Comparison of ENCODE assay signal across 1 fruit fly cellular context in genomic region chr3R:13434325-13435168, dm6.
A peak's percentile ranks its signal among the peaks of the same experiment; 100 is the strongest.
TF ChIP-seq lines count a peak whose summit lies in the region.

Gene yrt (minus strand): TSS chr3R:13434984.

TF ChIP-seq in whole organism, embryonic, 481 proteins besides CTCF, POLR2A, EP300 and RAD21 (continued from another document and continues in another):
- TF ChIP-seq tna (GFP tag; IDR thresholded peaks at IDR 0.05; lab: Robert Waterston, UW; ENCODE audit: partially characterized antibody): no peak; the same call in 1 of the 2 replicates
- TF ChIP-seq CG15601 (tag; optimal IDR thresholded peaks at IDR 0.05; lab: Kevin White, UChicago): peak; percentile 58
- no peak for TF ChIP-seq lola (GFP tag; optimal IDR thresholded peaks at IDR 0.05; lab: Kevin White, UChicago)
- no peak for TF ChIP-seq CG12769 (tag; optimal IDR thresholded peaks at IDR 0.05; lab: Kevin White, UChicago)
- TF ChIP-seq Abd-B (GFP tag; optimal IDR thresholded peaks at IDR 0.05; lab: Kevin White, UChicago): no peak
- no peak for TF ChIP-seq C15 (GFP tag; IDR thresholded peaks at IDR 0.05; lab: Robert Waterston, UW)
- TF ChIP-seq Lpt (GFP tag; optimal IDR thresholded peaks at IDR 0.05; lab: Kevin White, UChicago): no peak
- TF ChIP-seq Rfx (GFP tag; IDR thresholded peaks at IDR 0.05; lab: Robert Waterston, UW): no peak
- TF ChIP-seq Sox100B (GFP tag; optimal IDR thresholded peaks at IDR 0.05; lab: Kevin White, UChicago): no peak
- no peak for TF ChIP-seq Optix (GFP tag; IDR thresholded peaks at IDR 0.05; lab: Robert Waterston, UW)
- TF ChIP-seq sug (tag; optimal IDR thresholded peaks at IDR 0.05; lab: Kevin White, UChicago): peak; percentile 3
- TF ChIP-seq gt (GFP tag; IDR thresholded peaks at IDR 0.05; lab: Robert Waterston, UW): no peak
- TF ChIP-seq CG10147 (GFP tag; optimal IDR thresholded peaks at IDR 0.05; lab: Kevin White, UChicago): no peak
- TF ChIP-seq Taf1 (GFP tag; IDR thresholded peaks at IDR 0.05; lab: Robert Waterston, UW): no peak
- no peak; the same call in 2 of the 3 replicates for TF ChIP-seq knrl (GFP tag; IDR thresholded peaks at IDR 0.05; lab: Robert Waterston, UW; ENCODE audit: partially characterized antibody)
- TF ChIP-seq CG7745 (tag; optimal IDR thresholded peaks at IDR 0.05; lab: Kevin White, UChicago): peak; percentile 94
- TF ChIP-seq Oli (tag; optimal IDR thresholded peaks at IDR 0.05; lab: Kevin White, UChicago): no peak
- no peak for TF ChIP-seq bbx (GFP tag; IDR thresholded peaks at IDR 0.05; lab: Robert Waterston, UW; ENCODE audit: partially characterized antibody)
- TF ChIP-seq CG15696 (tag; optimal IDR thresholded peaks at IDR 0.05; lab: Kevin White, UChicago): peak; percentile 13
- TF ChIP-seq CHES-1-like (GFP tag; optimal IDR thresholded peaks at IDR 0.05; lab: Kevin White, UChicago): peak; percentile 33
- no peak for TF ChIP-seq fu2 (GFP tag; optimal IDR thresholded peaks at IDR 0.05; lab: Kevin White, UChicago)
- no peak for TF ChIP-seq CG16779 (GFP tag; IDR thresholded peaks at IDR 0.05; lab: Robert Waterston, UW)
- no peak for TF ChIP-seq Dip3 (GFP tag; optimal IDR thresholded peaks at IDR 0.05; lab: Kevin White, UChicago)
- TF ChIP-seq kay (GFP tag; optimal IDR thresholded peaks at IDR 0.05; lab: Kevin White, UChicago): no peak
- TF ChIP-seq z (GFP tag; IDR thresholded peaks at IDR 0.05; lab: Robert Waterston, UW): no peak
- no peak for TF ChIP-seq ems (GFP tag; optimal IDR thresholded peaks at IDR 0.05; lab: Kevin White, UChicago)
- TF ChIP-seq gsb-n (tag; optimal IDR thresholded peaks at IDR 0.05; lab: Kevin White, UChicago): no peak
- TF ChIP-seq chif (GFP tag; optimal IDR thresholded peaks at IDR 0.05; lab: Kevin White, UChicago): no peak
- no peak for TF ChIP-seq ATbp (GFP tag; optimal IDR thresholded peaks at IDR 0.05; lab: Kevin White, UChicago)
- TF ChIP-seq CG10321 (GFP tag; IDR thresholded peaks at IDR 0.05; lab: Robert Waterston, UW): no peak
- TF ChIP-seq CG12236 (GFP tag; optimal IDR thresholded peaks at IDR 0.05; lab: Kevin White, UChicago): no peak
- no peak for TF ChIP-seq ERR (GFP tag; optimal IDR thresholded peaks at IDR 0.05; lab: Kevin White, UChicago)
- no peak for TF ChIP-seq CG13894 (tag; optimal IDR thresholded peaks at IDR 0.05; lab: Kevin White, UChicago)
- no peak for TF ChIP-seq CG17385 (GFP tag; optimal IDR thresholded peaks at IDR 0.05; lab: Kevin White, UChicago)
- TF ChIP-seq NK7.1 (GFP tag; optimal IDR thresholded peaks at IDR 0.05; lab: Kevin White, UChicago): no peak
- no peak for TF ChIP-seq hb (GFP tag; IDR thresholded peaks at IDR 0.05; lab: Robert Waterston, UW; ENCODE audit: partially characterized antibody)
- TF ChIP-seq h (optimal IDR thresholded peaks at IDR 0.05; lab: Kevin White, UChicago): no peak
- TF ChIP-seq Hey (tag; optimal IDR thresholded peaks at IDR 0.05; lab: Kevin White, UChicago): no peak
- TF ChIP-seq CG8478 (optimal IDR thresholded peaks at IDR 0.05; lab: Kevin White, UChicago): no peak
- peak; percentile 35 for TF ChIP-seq Sry-δ (GFP tag; optimal IDR thresholded peaks at IDR 0.05; lab: Kevin White, UChicago)
- TF ChIP-seq CG12744 (GFP tag; optimal IDR thresholded peaks at IDR 0.05; lab: Kevin White, UChicago): no peak
- no peak for TF ChIP-seq klu (GFP tag; IDR thresholded peaks at IDR 0.05; lab: Robert Waterston, UW)
- TF ChIP-seq wor (GFP tag; IDR thresholded peaks at IDR 0.05; lab: Robert Waterston, UW): no peak
- TF ChIP-seq CG32772 (GFP tag; IDR thresholded peaks at IDR 0.05; lab: Robert Waterston, UW): no peak
- no peak for TF ChIP-seq CG7928 (GFP tag; optimal IDR thresholded peaks at IDR 0.05; lab: Kevin White, UChicago)
- TF ChIP-seq pfk (GFP tag; optimal IDR thresholded peaks at IDR 0.05; lab: Kevin White, UChicago): no peak
- TF ChIP-seq ab (GFP tag; optimal IDR thresholded peaks at IDR 0.05; lab: Kevin White, UChicago): no peak
- peak; percentile 38 for TF ChIP-seq BEAF-32 (GFP tag; optimal IDR thresholded peaks at IDR 0.05; lab: Kevin White, UChicago)
- TF ChIP-seq Ets97D (GFP tag; optimal IDR thresholded peaks at IDR 0.05; lab: Kevin White, UChicago): peak; percentile 67
- TF ChIP-seq CG18619 (GFP tag; optimal IDR thresholded peaks at IDR 0.05; lab: Kevin White, UChicago): no peak
- no peak for TF ChIP-seq CG4404 (GFP tag; IDR thresholded peaks at IDR 0.05; lab: Robert Waterston, UW)
- TF ChIP-seq HLH4C (GFP tag; IDR thresholded peaks at IDR 0.05; lab: Robert Waterston, UW; ENCODE audit: partially characterized antibody): no peak
- TF ChIP-seq zen (tag; optimal IDR thresholded peaks at IDR 0.05; lab: Kevin White, UChicago): peak; percentile 25
- TF ChIP-seq Mad (GFP tag; optimal IDR thresholded peaks at IDR 0.05; lab: Kevin White, UChicago): no peak
- TF ChIP-seq ase (GFP tag; IDR thresholded peaks at IDR 0.05; lab: Robert Waterston, UW): no peak
- TF ChIP-seq CrebB (tag; optimal IDR thresholded peaks at IDR 0.05; lab: Kevin White, UChicago): peak; percentile 24
- TF ChIP-seq Bteb2 (GFP tag; optimal IDR thresholded peaks at IDR 0.05; lab: Kevin White, UChicago): no peak
- 0 out of 2 replicates have a peak, but pooled peaks have one; percentile 3 for TF ChIP-seq crol (GFP tag; IDR thresholded peaks at IDR 0.05; lab: Robert Waterston, UW)
- no peak for TF ChIP-seq gcm2 (GFP tag; optimal IDR thresholded peaks at IDR 0.05; lab: Kevin White, UChicago)
- TF ChIP-seq peb (GFP tag; IDR thresholded peaks at IDR 0.05; lab: Robert Waterston, UW): no peak
- TF ChIP-seq chm (GFP tag; IDR thresholded peaks at IDR 0.05; lab: Robert Waterston, UW): no peak
- TF ChIP-seq CG18599 (GFP tag; optimal IDR thresholded peaks at IDR 0.05; lab: Kevin White, UChicago): no peak
- TF ChIP-seq kah (GFP tag; optimal IDR thresholded peaks at IDR 0.05; lab: Kevin White, UChicago): no peak
- TF ChIP-seq CG2120 (GFP tag; optimal IDR thresholded peaks at IDR 0.05; lab: Kevin White, UChicago): no peak
- TF ChIP-seq CG3847 (GFP tag; IDR thresholded peaks at IDR 0.05; lab: Robert Waterston, UW): peak; percentile 50
- TF ChIP-seq CG11247 (GFP tag; IDR thresholded peaks at IDR 0.05; lab: Robert Waterston, UW): no peak
- TF ChIP-seq dan (GFP tag; IDR thresholded peaks at IDR 0.05; lab: Robert Waterston, UW): no peak
- no peak for TF ChIP-seq CG10654 (GFP tag; optimal IDR thresholded peaks at IDR 0.05; lab: Kevin White, UChicago)
- TF ChIP-seq CG12391 (tag; optimal IDR thresholded peaks at IDR 0.05; lab: Kevin White, UChicago): peak; percentile 19
- TF ChIP-seq CG6765 (GFP tag; optimal IDR thresholded peaks at IDR 0.05; lab: Kevin White, UChicago): no peak
- no peak for TF ChIP-seq Hr51 (GFP tag; optimal IDR thresholded peaks at IDR 0.05; lab: Kevin White, UChicago)
- 0 out of 4 replicates have a peak, but pooled peaks have one; percentile 42 for TF ChIP-seq Dll (GFP tag; IDR thresholded peaks at IDR 0.05; lab: Robert Waterston, UW; ENCODE audit: partially characterized antibody)
- no peak for TF ChIP-seq rib (GFP tag; IDR thresholded peaks at IDR 0.05; lab: Robert Waterston, UW)
- TF ChIP-seq eyg (GFP tag; optimal IDR thresholded peaks at IDR 0.05; lab: Kevin White, UChicago): no peak
- TF ChIP-seq unc-4 (GFP tag; IDR thresholded peaks at IDR 0.05; lab: Robert Waterston, UW; ENCODE audit: partially characterized antibody): 0 out of 2 replicates have a peak, but pooled peaks have one; percentile 12
- TF ChIP-seq CG7786 (GFP tag; optimal IDR thresholded peaks at IDR 0.05; lab: Kevin White, UChicago): no peak
- TF ChIP-seq mld (GFP tag; IDR thresholded peaks at IDR 0.05; lab: Robert Waterston, UW; ENCODE audit: partially characterized antibody): no peak
- TF ChIP-seq sqz (GFP tag; optimal IDR thresholded peaks at IDR 0.05; lab: Kevin White, UChicago): peak; percentile 38
- TF ChIP-seq H2.0 (GFP tag; IDR thresholded peaks at IDR 0.05; lab: Robert Waterston, UW): no peak
- TF ChIP-seq dimm (GFP tag; IDR thresholded peaks at IDR 0.05; lab: Robert Waterston, UW): no peak
- TF ChIP-seq sens (GFP tag; lab: Kevin White, UChicago): no peak
- no peak for TF ChIP-seq fd96Cb (tag; optimal IDR thresholded peaks at IDR 0.05; lab: Kevin White, UChicago)
- no peak for TF ChIP-seq wek (GFP tag; optimal IDR thresholded peaks at IDR 0.05; lab: Kevin White, UChicago)
- no peak for TF ChIP-seq E2f1 (GFP tag; IDR thresholded peaks at IDR 0.05; lab: Robert Waterston, UW)
- TF ChIP-seq CG43689 (GFP tag; IDR thresholded peaks at IDR 0.05; lab: Robert Waterston, UW): no peak
- TF ChIP-seq MBD-R2 (GFP tag; IDR thresholded peaks at IDR 0.05; lab: Robert Waterston, UW): peak; percentile 56
- TF ChIP-seq CG34224 (GFP tag; IDR thresholded peaks at IDR 0.05; lab: Robert Waterston, UW; ENCODE audit: partially characterized antibody): no peak; the same call in 2 of the 3 replicates
- TF ChIP-seq trem (tag; optimal IDR thresholded peaks at IDR 0.05; lab: Kevin White, UChicago): peak; percentile 69
- TF ChIP-seq otp (GFP tag; IDR thresholded peaks at IDR 0.05; lab: Robert Waterston, UW): no peak
- peak; percentile 20; the same call in 1 of the 2 replicates for TF ChIP-seq amos (GFP tag; IDR thresholded peaks at IDR 0.05; lab: Robert Waterston, UW; ENCODE audit: partially characterized antibody)
- TF ChIP-seq ranshi (GFP tag; IDR thresholded peaks at IDR 0.05; lab: Robert Waterston, UW): no peak
- TF ChIP-seq Nf-YB (GFP tag; optimal IDR thresholded peaks at IDR 0.05; lab: Kevin White, UChicago): no peak
- peak; percentile 35 for TF ChIP-seq CG10267 (tag; optimal IDR thresholded peaks at IDR 0.05; lab: Kevin White, UChicago)
- TF ChIP-seq CG17186 (GFP tag; optimal IDR thresholded peaks at IDR 0.05; lab: Kevin White, UChicago): peak; percentile 26
- TF ChIP-seq Elba2 (GFP tag; optimal IDR thresholded peaks at IDR 0.05; lab: Kevin White, UChicago): peak; percentile 10
- no peak for TF ChIP-seq inv (GFP tag; IDR thresholded peaks at IDR 0.05; lab: Robert Waterston, UW; ENCODE audit: partially characterized antibody)
- no peak for TF ChIP-seq CG30431 (GFP tag; optimal IDR thresholded peaks at IDR 0.05; lab: Kevin White, UChicago)
- no peak for TF ChIP-seq CG4730 (GFP tag; IDR thresholded peaks at IDR 0.05; lab: Robert Waterston, UW)
- no peak for TF ChIP-seq Sox102F (GFP tag; optimal IDR thresholded peaks at IDR 0.05; lab: Kevin White, UChicago)
- no peak for TF ChIP-seq NfI (GFP tag; optimal IDR thresholded peaks at IDR 0.05; lab: Kevin White, UChicago)
- peak; percentile 28 for TF ChIP-seq CG2712 (tag; optimal IDR thresholded peaks at IDR 0.05; lab: Kevin White, UChicago)
- 0 out of 3 replicates have a peak, but pooled peaks have one; percentile 14 for TF ChIP-seq CG16813 (GFP tag; IDR thresholded peaks at IDR 0.05; lab: Robert Waterston, UW; ENCODE audit: partially characterized antibody)
- no peak for TF ChIP-seq pum (GFP tag; optimal IDR thresholded peaks at IDR 0.05; lab: Kevin White, UChicago)
- no peak for TF ChIP-seq Nf-YC (tag; optimal IDR thresholded peaks at IDR 0.05; lab: Kevin White, UChicago)
- no peak for TF ChIP-seq CG31441 (GFP tag; IDR thresholded peaks at IDR 0.05; lab: Robert Waterston, UW)
- TF ChIP-seq disco-r (GFP tag; optimal IDR thresholded peaks at IDR 0.05; lab: Kevin White, UChicago): no peak
- TF ChIP-seq row (GFP tag; IDR thresholded peaks at IDR 0.05; lab: Robert Waterston, UW): peak; percentile 53
- TF ChIP-seq Jarid2 (GFP tag; optimal IDR thresholded peaks at IDR 0.05; lab: Kevin White, UChicago): peak; percentile 50
- TF ChIP-seq schlank (tag; optimal IDR thresholded peaks at IDR 0.05; lab: Kevin White, UChicago): no peak
- no peak for TF ChIP-seq CG9215 (GFP tag; IDR thresholded peaks at IDR 0.05; lab: Robert Waterston, UW)
- TF ChIP-seq slbo (GFP tag; IDR thresholded peaks at IDR 0.05; lab: Robert Waterston, UW): 0 out of 2 replicates have a peak, but pooled peaks have one; percentile 4
- no peak for TF ChIP-seq pros (GFP tag; optimal IDR thresholded peaks at IDR 0.05; lab: Kevin White, UChicago)
- TF ChIP-seq tio (GFP tag; optimal IDR thresholded peaks at IDR 0.05; lab: Kevin White, UChicago): no peak
- TF ChIP-seq grn (GFP tag; optimal IDR thresholded peaks at IDR 0.05; lab: Kevin White, UChicago): no peak
- TF ChIP-seq ci (GFP tag; IDR thresholded peaks at IDR 0.05; lab: Robert Waterston, UW): 0 out of 3 replicates have a peak, but pooled peaks have one; percentile 10
- TF ChIP-seq cg (GFP tag; optimal IDR thresholded peaks at IDR 0.05; lab: Kevin White, UChicago): peak; percentile 82
- TF ChIP-seq CoRest (tag; optimal IDR thresholded peaks at IDR 0.05; lab: Kevin White, UChicago): peak; percentile 15
- TF ChIP-seq CG5953 (GFP tag; IDR thresholded peaks at IDR 0.05; lab: Robert Waterston, UW): no peak
- no peak for TF ChIP-seq lilli (GFP tag; optimal IDR thresholded peaks at IDR 0.05; lab: Kevin White, UChicago)
- TF ChIP-seq CG18262 (tag; optimal IDR thresholded peaks at IDR 0.05; lab: Kevin White, UChicago): peak; percentile 5
- no peak for TF ChIP-seq Deaf1 (tag; optimal IDR thresholded peaks at IDR 0.05; lab: Kevin White, UChicago)
- no peak for TF ChIP-seq NFAT (GFP tag; IDR thresholded peaks at IDR 0.05; lab: Robert Waterston, UW)
- peak; percentile 59 for TF ChIP-seq CG12659 (GFP tag; optimal IDR thresholded peaks at IDR 0.05; lab: Kevin White, UChicago)
- TF ChIP-seq Trl (optimal IDR thresholded peaks at IDR 0.05; lab: Kevin White, UChicago): no peak
- TF ChIP-seq Trl (GFP tag; optimal IDR thresholded peaks at IDR 0.05; lab: Kevin White, UChicago): no peak
- no peak for TF ChIP-seq luna (GFP tag; optimal IDR thresholded peaks at IDR 0.05; lab: Kevin White, UChicago)
- TF ChIP-seq oc (tag; optimal IDR thresholded peaks at IDR 0.05; lab: Kevin White, UChicago): no peak
- no peak for TF ChIP-seq Vsx1 (GFP tag; optimal IDR thresholded peaks at IDR 0.05; lab: Kevin White, UChicago)
- TF ChIP-seq org-1 (GFP tag; optimal IDR thresholded peaks at IDR 0.05; lab: Kevin White, UChicago): no peak
- TF ChIP-seq Stat92E (GFP tag; optimal IDR thresholded peaks at IDR 0.05; lab: Kevin White, UChicago): peak in 1 of 3 experiments; percentile 43
- no peak for TF ChIP-seq p53 (GFP tag; optimal IDR thresholded peaks at IDR 0.05; lab: Kevin White, UChicago)
- TF ChIP-seq Eip74EF (GFP tag; optimal IDR thresholded peaks at IDR 0.05; lab: Kevin White, UChicago): no peak
- TF ChIP-seq BtbVII (GFP tag; optimal IDR thresholded peaks at IDR 0.05; lab: Kevin White, UChicago): no peak
- TF ChIP-seq ato (GFP tag; IDR thresholded peaks at IDR 0.05; lab: Robert Waterston, UW; ENCODE audit: partially characterized antibody): no peak
- TF ChIP-seq CG15479 (GFP tag; optimal IDR thresholded peaks at IDR 0.05; lab: Kevin White, UChicago): no peak
- no peak for TF ChIP-seq CG31388 (GFP tag; optimal IDR thresholded peaks at IDR 0.05; lab: Kevin White, UChicago)
